Worm (Caenorhabditis elegans) whole organism, young adult: ENCODE results near the gene mrpl-53.

Source experiments
- F33H1.4 ChIP-seq: fragments of 200-800 bp; sonication (Bioruptor generic); IDR thresholded peaks from 2 replicates; pipeline ENCODE4 v1.3.6; 2022; ENCODE audit warnings: missing genetic modification reagents, missing genetic modification characterization, missing compliant biosample characterization
- dpl-1 ChIP-seq: fragments of 150-350 bp; optimal IDR thresholded peaks from 2 replicates; lab custom pipeline; 2014; ENCODE audit warnings: missing biosample characterization, missing genetic modification reagents, missing genetic modification characterization
- ztf-6 ChIP-seq: fragments of 200-800 bp; sonication (Bioruptor generic); IDR thresholded peaks from 2 replicates; pipeline ENCODE4 v1.3.6; 2022; ENCODE audit warnings: missing genetic modification reagents, missing genetic modification characterization, missing compliant biosample characterization

DNA sequence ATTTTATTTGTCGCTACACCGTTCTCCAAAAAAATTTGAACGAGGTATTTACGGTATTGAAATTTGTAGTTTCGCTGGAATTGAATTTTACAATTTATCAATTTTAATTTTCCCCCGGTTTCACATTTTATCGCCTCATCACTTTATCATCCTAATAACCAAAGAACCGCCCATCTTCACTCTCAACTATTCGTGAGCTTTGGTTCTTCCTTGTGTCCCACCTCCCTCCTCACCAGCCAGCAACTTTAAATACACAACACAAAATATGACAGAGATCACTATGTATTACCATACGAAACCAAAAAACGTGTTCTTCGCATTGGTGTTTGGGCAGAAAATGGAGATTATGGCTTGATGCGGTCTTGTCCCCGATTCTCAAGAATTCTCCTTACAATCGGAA is 6.6 kb downstream of the mrpl-53 start:
- no peak for TF ChIP-seq dpl-1 (GFP tag; lab: Kevin White, UChicago)
- TF ChIP-seq ztf-6 (GFP tag; lab: Robert Waterston, UW) = no peak
- TF ChIP-seq F33H1.4 (GFP tag; lab: Robert Waterston, UW) = no peak
